Worm (Caenorhabditis elegans) whole organism, L1 larva: ENCODE data around the gene F20D6.1.

Experiments
- F16B12.6 ChIP-seq: fragments of 150-350 bp; optimal IDR thresholded peaks from 2 replicates; lab custom pipeline; 2014; ENCODE audit warnings: missing biosample characterization, missing genetic modification characterization
- ceh-8 ChIP-seq: fragments of 200-800 bp; sonication (Bioruptor generic); optimal IDR thresholded peaks from 2 replicates; lab custom pipeline; 2018; ENCODE audit warnings: mild to moderate bottlenecking, missing genetic modification characterization, moderate library complexity, missing compliant biosample characterization
- ceh-88 ChIP-seq: fragments of 200-800 bp; sonication (Bioruptor generic); IDR thresholded peaks from 2 replicates; pipeline ENCODE4 v1.3.6; 2022; ENCODE audit warnings: missing genetic modification characterization, missing compliant biosample characterization
- dpl-1 ChIP-seq, 3 experiments: fragments of 150-350 bp in 2 of 3; sonication (generic microtip) in 1 of 3; optimal IDR thresholded peaks; 2 replicates each; lab custom pipeline; 2014 to 2017; ENCODE audit warnings: missing biosample characterization in 3 of 3, missing genetic modification characterization in 3 of 3, missing genetic modification reagents in 3 of 3
- dsc-1 ChIP-seq: sonication (generic microtip); optimal IDR thresholded peaks from 2 replicates; lab custom pipeline; 2016; ENCODE audit warnings: mild to moderate bottlenecking, missing genetic modification characterization, missing compliant biosample characterization
- efl-1 ChIP-seq, 4 experiments: fragments of 150-350 bp; optimal IDR thresholded peaks in 3 of 4; peaks in 1 of 4; 1 replicate in 1 of 4; 2 replicates in 3 of 4; lab custom pipeline; 2014; ENCODE audit warnings: missing biosample characterization in 2 of 4, missing genetic modification characterization in 2 of 4, missing genetic modification reagents in 2 of 4
- efl-3 ChIP-seq: fragments of 200-800 bp; sonication (Bioruptor generic); optimal IDR thresholded peaks from 2 replicates; lab custom pipeline; 2018; ENCODE audit warnings: mild to moderate bottlenecking, missing genetic modification characterization, missing compliant biosample characterization
- egl-13 ChIP-seq: sonication (generic microtip); optimal IDR thresholded peaks from 2 replicates; lab custom pipeline; 2016; ENCODE audit warnings: missing genotype, missing genetic modification reagents, missing genetic modification characterization, missing compliant biosample characterization
- egl-27 ChIP-seq, 2 experiments: fragments of 150-350 bp in 1 of 2; sonication (generic microtip); optimal IDR thresholded peaks; 3 replicates each; lab custom pipeline; 2017 to 2018; ENCODE audit warnings: missing biosample characterization in 2 of 2, missing genetic modification characterization in 2 of 2, missing genetic modification reagents in 2 of 2
- elt-2 ChIP-seq: sonication (generic microtip); optimal IDR thresholded peaks from 2 replicates; lab custom pipeline; 2016; ENCODE audit warnings: missing genetic modification characterization, mild to moderate bottlenecking, inconsistent platforms, missing compliant biosample characterization, missing genetic modification reagents
- fkh-4 ChIP-seq: sonication (generic microtip); optimal IDR thresholded peaks from 2 replicates; lab custom pipeline; 2016; ENCODE audit warnings: missing compliant biosample characterization, missing genetic modification characterization, borderline replicate concordance
- hlh-4 ChIP-seq: sonication (generic microtip); optimal IDR thresholded peaks from 2 replicates; lab custom pipeline; 2016; ENCODE audit warnings: mild to moderate bottlenecking, missing genetic modification characterization, missing compliant biosample characterization
- isw-1 ChIP-seq: fragments of 200-800 bp; sonication (Bioruptor generic); IDR thresholded peaks from 2 replicates; pipeline ENCODE4 v1.3.6; 2022; ENCODE audit warnings: missing genetic modification characterization, missing compliant biosample characterization
- mep-1 ChIP-seq: fragments of 150-350 bp; optimal IDR thresholded peaks from 2 replicates; lab custom pipeline; 2014; ENCODE audit warnings: missing biosample characterization, missing genetic modification characterization
- nhr-11 ChIP-seq: fragments of 150-350 bp; optimal IDR thresholded peaks from 2 replicates; lab custom pipeline; 2014; ENCODE audit warnings: missing biosample characterization, missing genetic modification characterization
- nhr-12 ChIP-seq: sonication (generic microtip); optimal IDR thresholded peaks from 2 replicates; lab custom pipeline; 2017; ENCODE audit warnings: missing biosample characterization, missing genetic modification characterization
- nhr-19 ChIP-seq: fragments of 200-800 bp; sonication (Bioruptor generic); conservative IDR thresholded peaks from 2 replicates; pipeline ENCODE4 v1.3.6; 2022; ENCODE audit warnings: missing genetic modification characterization, missing compliant biosample characterization
- nhr-20 ChIP-seq: sonication (generic microtip); optimal IDR thresholded peaks from 2 replicates; lab custom pipeline; 2016; ENCODE audit warnings: mild to moderate bottlenecking, missing genetic modification characterization, missing compliant biosample characterization
- nhr-237 ChIP-seq: fragments of 150-350 bp; optimal IDR thresholded peaks from 2 replicates; lab custom pipeline; 2014; ENCODE audit warnings: missing biosample characterization, missing genetic modification characterization
- nhr-47 ChIP-seq: sonication (generic microtip); optimal IDR thresholded peaks from 2 replicates; lab custom pipeline; 2016; ENCODE audit warnings: mild to moderate bottlenecking, missing genetic modification characterization, moderate library complexity, missing compliant biosample characterization
- nhr-71 ChIP-seq: sonication (generic microtip); optimal IDR thresholded peaks from 2 replicates; lab custom pipeline; 2016; ENCODE audit warnings: mild to moderate bottlenecking, missing genetic modification characterization, moderate library complexity, missing compliant biosample characterization
- nhr-76 ChIP-seq: sonication (generic microtip); optimal IDR thresholded peaks from 2 replicates; lab custom pipeline; 2017; ENCODE audit warnings: missing biosample characterization, missing genetic modification characterization
- nhr-77 ChIP-seq: fragments of 150-350 bp; optimal IDR thresholded peaks from 2 replicates; lab custom pipeline; 2014; ENCODE audit warnings: missing biosample characterization, missing genetic modification characterization
- nhr-84 ChIP-seq: sonication (generic microtip); optimal IDR thresholded peaks from 2 replicates; lab custom pipeline; 2017; ENCODE audit warnings: missing biosample characterization, missing genetic modification characterization
- nhr-85 ChIP-seq: sonication (generic microtip); peaks from one replicate; lab custom pipeline; 2016; ENCODE audit warnings: missing genetic modification characterization, inconsistent platforms, missing compliant biosample characterization
- pag-3 ChIP-seq: sonication (generic microtip); optimal IDR thresholded peaks from 2 replicates; lab custom pipeline; 2017; ENCODE audit warnings: missing genetic modification characterization, mild to moderate bottlenecking, missing compliant biosample characterization, antibody characterized with exemption, borderline replicate concordance; ENCODE audit not compliant: insufficient read depth
- sox-4 ChIP-seq: sonication (generic microtip); optimal IDR thresholded peaks from 2 replicates; lab custom pipeline; 2016; ENCODE audit warnings: missing genetic modification characterization, missing compliant biosample characterization
- sup-37 ChIP-seq: fragments of 200-800 bp; sonication (Bioruptor generic); optimal IDR thresholded peaks from 2 replicates; lab custom pipeline; 2018; ENCODE audit warnings: mild to moderate bottlenecking, missing genetic modification characterization, missing compliant biosample characterization
- tlp-1 ChIP-seq: fragments of 150-350 bp; optimal IDR thresholded peaks from 2 replicates; lab custom pipeline; 2014; ENCODE audit warnings: missing biosample characterization, missing genetic modification characterization
- unc-130 ChIP-seq: fragments of 150-350 bp; optimal IDR thresholded peaks from 2 replicates; lab custom pipeline; 2017; ENCODE audit warnings: missing biosample characterization, missing genetic modification characterization, inconsistent platforms
- unc-86 ChIP-seq: sonication (generic microtip); optimal IDR thresholded peaks from 2 replicates; lab custom pipeline; 2016; ENCODE audit warnings: missing genetic modification characterization, missing compliant biosample characterization
- xbp-1 ChIP-seq: sonication (generic microtip); optimal IDR thresholded peaks from 2 replicates; lab custom pipeline; 2016; ENCODE audit warnings: missing genetic modification characterization, missing compliant biosample characterization
- zag-1 ChIP-seq: fragments of 150-350 bp; optimal IDR thresholded peaks from 2 replicates; lab custom pipeline; 2014; ENCODE audit warnings: missing biosample characterization, missing genetic modification characterization
- ztf-11 ChIP-seq, 2 experiments: sonication (generic microtip); optimal IDR thresholded peaks; 2 replicates each; lab custom pipeline; 2016 to 2017; ENCODE audit warnings: missing genetic modification characterization in 2 of 2, missing biosample characterization in 1 of 2, missing compliant biosample characterization in 1 of 2

Gene F20D6.1

ce11 chrV:8159629-8160028 lies 30.9 kb upstream of the F20D6.1 start, which contains the start of gene F20D6.6:
Gene F20D6.6, plus strand, starts transcription at chrV:8159929.
- TF ChIP-seq nhr-11 (tag; lab: Kevin White, UChicago), result no peak
- TF ChIP-seq nhr-77, result no peak
- TF ChIP-seq sup-37, result no peak
- no peak for TF ChIP-seq egl-27 (tag; optimal IDR thresholded peaks at IDR 0.05; lab: Kevin White, UChicago)
- TF ChIP-seq dpl-1 (GFP tag; optimal IDR thresholded peaks at IDR 0.05; lab: Kevin White, UChicago), result no peak
- no peak for TF ChIP-seq hlh-4 (tag; lab: Kevin White, UChicago)
- TF ChIP-seq nhr-76 (tag; lab: Kevin White, UChicago), result no peak
- no peak for TF ChIP-seq sox-4 (tag; lab: Kevin White, UChicago)
- no peak for TF ChIP-seq F16B12.6 (tag; lab: Kevin White, UChicago)
- TF ChIP-seq egl-13 (tag; lab: Kevin White, UChicago), result no peak
- no peak for TF ChIP-seq efl-1 (optimal IDR thresholded peaks at IDR 0.05; lab: Kevin White, UChicago)
- TF ChIP-seq efl-1 (GFP tag; optimal IDR thresholded peaks at IDR 0.05 in 1 of 2; lab: Kevin White, UChicago), result no peak
- TF ChIP-seq ceh-88 (GFP tag; lab: Robert Waterston, UW), result no peak
- TF ChIP-seq dsc-1, result no peak
- no peak for TF ChIP-seq ztf-11 (tag; optimal IDR thresholded peaks at IDR 0.05; lab: Kevin White, UChicago)
- TF ChIP-seq nhr-12 (tag; lab: Kevin White, UChicago), result no peak
- TF ChIP-seq nhr-237, result no peak
- TF ChIP-seq, all 84 proteins: peak for 0

- TF ChIP-seq elt-2 (tag; lab: Kevin White, UChicago) (peak; percentile 54), unc-130 (tag; lab: Kevin White, UChicago) (no peak)
- TF ChIP-seq, all 84 proteins: peak for 1
Measured at ce11 chrV:8161699-8162098, 28.8 kb upstream of the F20D6.1 start, which contains the start of gene F20D6.5. Gene F20D6.5, plus strand, starts transcription at chrV:8161957.

ce11 chrV:8163199-8163598 lies 27.3 kb upstream of the F20D6.1 start:
- TF ChIP-seq pag-3 (tag; lab: Kevin White, UChicago), result no peak
- TF ChIP-seq unc-86 (tag; lab: Kevin White, UChicago), result no peak
- TF ChIP-seq tlp-1 (tag; lab: Kevin White, UChicago), result no peak
- TF ChIP-seq nhr-85 (tag; lab: Kevin White, UChicago), result peak; percentile 20
- no peak for TF ChIP-seq efl-1 (optimal IDR thresholded peaks at IDR 0.05; lab: Kevin White, UChicago)
- TF ChIP-seq efl-1 (GFP tag; optimal IDR thresholded peaks at IDR 0.05 in 1 of 2; lab: Kevin White, UChicago), result peak in 1 of 2 experiments; percentile 62
- TF ChIP-seq sup-37, result no peak

- TF ChIP-seq dsc-1, result peak; percentile 80
- TF ChIP-seq ceh-8 (GFP tag; lab: Kevin White, UChicago), result no peak
- TF ChIP-seq nhr-77, result no peak
Measured at ce11 chrV:8168219-8168962, 22.1 kb upstream of the F20D6.1 start, which contains the start of gene F20D6.8. Gene F20D6.8, minus strand, starts transcription at chrV:8168269.

- no peak for TF ChIP-seq nhr-20
- peak; percentile 30 for TF ChIP-seq nhr-71 (tag; lab: Kevin White, UChicago)
- TF ChIP-seq efl-3 (GFP tag; lab: Kevin White, UChicago), result no peak
- TF ChIP-seq isw-1 (GFP tag; lab: Robert Waterston, UW), result no peak
- no peak for TF ChIP-seq tlp-1 (tag; lab: Kevin White, UChicago)
- no peak for TF ChIP-seq xbp-1 (tag; lab: Kevin White, UChicago)
- TF ChIP-seq nhr-19 (GFP tag; lab: Robert Waterston, UW), result no peak
- TF ChIP-seq fkh-4, result peak; percentile 19
- no peak for TF ChIP-seq mep-1
- no peak for TF ChIP-seq nhr-47 (tag; lab: Kevin White, UChicago)
- TF ChIP-seq dsc-1, result peak; percentile 27
- TF ChIP-seq egl-13 (tag; lab: Kevin White, UChicago), result peak; percentile 9
- TF ChIP-seq nhr-84 (tag; lab: Kevin White, UChicago), result no peak
- no peak for TF ChIP-seq zag-1
- TF ChIP-seq unc-86 (tag; lab: Kevin White, UChicago), result peak; percentile 63
Measured at ce11 chrV:8169150-8169549, 21.4 kb upstream of the F20D6.1 start.
